Fruit fly (Drosophila melanogaster) whole organism, embryonic: ENCODE data around the gene dome.

ENCODE experiments used
- ATbp ChIP-seq: fragments of 200-800 bp; sonication (Bioruptor generic); optimal IDR thresholded peaks from 2 replicates; lab custom pipeline; 2017; ENCODE audit warnings: missing biosample characterization, mild to moderate bottlenecking, missing genetic modification characterization, missing genetic modification reagents
- Awh ChIP-seq: fragments of 200-800 bp; sonication (Bioruptor generic); IDR thresholded peaks from 2 replicates; pipeline ENCODE4, ENCODE4 v1.3.6; 2022; ENCODE audit warnings: missing biosample characterization, missing genetic modification characterization
- CG1024 ChIP-seq: fragments of 200-800 bp; sonication (Bioruptor generic); IDR thresholded peaks from 2 replicates; pipeline ENCODE4 v1.3.6; 2022; ENCODE audit warnings: missing biosample characterization, missing genetic modification characterization
- CG10321 ChIP-seq: fragments of 200-800 bp; sonication (Bioruptor generic); IDR thresholded peaks from 2 replicates; pipeline ENCODE4 v1.3.6; 2022; ENCODE audit warnings: missing biosample characterization, missing genetic modification characterization
- CG12769 ChIP-seq: fragments of 200-800 bp; sonication (Bioruptor generic); optimal IDR thresholded peaks from 2 replicates; lab custom pipeline; 2019; ENCODE audit warnings: missing biosample characterization, mild to moderate bottlenecking, missing genetic modification characterization, moderate library complexity
- CG14014 ChIP-seq: fragments of 200-800 bp; sonication (Bioruptor generic); IDR thresholded peaks from 2 replicates; pipeline ENCODE4 v1.3.6; 2022; ENCODE audit warnings: missing biosample characterization, missing genetic modification characterization
- CG15601 ChIP-seq: fragments of 200-800 bp; sonication (Bioruptor generic); optimal IDR thresholded peaks from 3 replicates; lab custom pipeline; 2019; ENCODE audit warnings: missing biosample characterization, mild to moderate bottlenecking, missing genetic modification characterization, moderate library complexity
- CG17328 ChIP-seq: fragments of 200-800 bp; sonication (Bioruptor generic); IDR thresholded peaks from 2 replicates; pipeline ENCODE4 v1.3.6; 2022; ENCODE audit warnings: missing biosample characterization, missing genetic modification characterization
- CG18262 ChIP-seq: fragments of 200-800 bp; optimal IDR thresholded peaks from 3 replicates; lab custom pipeline; 2019; ENCODE audit warnings: missing biosample characterization, mild to moderate bottlenecking, missing genetic modification characterization, moderate library complexity
- CG18476 ChIP-seq: fragments of 200-800 bp; sonication (Bioruptor generic); optimal IDR thresholded peaks from 2 replicates; lab custom pipeline; 2016; ENCODE audit warnings: missing biosample characterization, mild to moderate bottlenecking, missing genetic modification characterization
- CG2889 ChIP-seq: fragments of 200-800 bp; sonication (Bioruptor generic); IDR thresholded peaks from 3 replicates; pipeline ENCODE4 v1.3.6; 2022; ENCODE audit warnings: missing biosample characterization, missing genetic modification characterization
- CG30431 ChIP-seq: fragments of 200-800 bp; sonication (Bioruptor generic); optimal IDR thresholded peaks from 2 replicates; lab custom pipeline; 2017; ENCODE audit warnings: missing biosample characterization, missing genetic modification characterization
- CG32532 ChIP-seq: fragments of 200-800 bp; sonication (Bioruptor generic); IDR thresholded peaks from 2 replicates; pipeline ENCODE4 v1.3.6; 2022; ENCODE audit warnings: missing biosample characterization, missing genetic modification characterization
- CG32767 ChIP-seq: fragments of 200-800 bp; sonication (Bioruptor generic); IDR thresholded peaks from 2 replicates; pipeline ENCODE4 v1.3.6; 2022; ENCODE audit warnings: missing biosample characterization, missing genetic modification characterization
- CG3281 ChIP-seq: fragments of 200-800 bp; sonication (Bioruptor generic); optimal IDR thresholded peaks from 3 replicates; lab custom pipeline; 2017; ENCODE audit warnings: missing biosample characterization, mild to moderate bottlenecking, missing genetic modification characterization
- CG33213 ChIP-seq: fragments of 200-800 bp; sonication (Bioruptor generic); optimal IDR thresholded peaks from 3 replicates; lab custom pipeline; 2016; ENCODE audit warnings: missing biosample characterization, missing genetic modification characterization
- CG3995 ChIP-seq: fragments of 200-800 bp; sonication (Bioruptor generic); optimal IDR thresholded peaks from 3 replicates; lab custom pipeline; 2016; ENCODE audit warnings: missing biosample characterization, missing genetic modification characterization
- CG6254 ChIP-seq: fragments of 200-800 bp; sonication (Bioruptor generic); optimal IDR thresholded peaks from 3 replicates; lab custom pipeline; 2017; ENCODE audit warnings: mild to moderate bottlenecking, missing biosample characterization, missing genetic modification reagents, missing genetic modification characterization
- CG6765 ChIP-seq: fragments of 200-800 bp; sonication (Bioruptor generic); optimal IDR thresholded peaks from 3 replicates; lab custom pipeline; 2017; ENCODE audit warnings: missing biosample characterization, mild to moderate bottlenecking, missing genetic modification characterization
- CG8089 ChIP-seq: fragments of 200-800 bp; sonication (Bioruptor generic); optimal IDR thresholded peaks from 3 replicates; lab custom pipeline; 2016; ENCODE audit warnings: missing biosample characterization, missing genetic modification characterization
- CG8765 ChIP-seq: fragments of 200-800 bp; sonication (Bioruptor generic); IDR thresholded peaks from 2 replicates; pipeline ENCODE4 v1.3.6; 2022; ENCODE audit warnings: missing biosample characterization, missing genetic modification characterization
- CG9817 ChIP-seq: fragments of 200-800 bp; sonication (Bioruptor generic); optimal IDR thresholded peaks from 2 replicates; lab custom pipeline; 2018; ENCODE audit warnings: missing biosample characterization, mild to moderate bottlenecking, missing genetic modification characterization, moderate library complexity
- D19B ChIP-seq: fragments of 200-800 bp; sonication (Bioruptor generic); optimal IDR thresholded peaks from 2 replicates; lab custom pipeline; 2017; ENCODE audit warnings: missing biosample characterization, mild to moderate bottlenecking, missing genetic modification characterization
- Dbx ChIP-seq: fragments of 200-800 bp; sonication (Bioruptor generic); IDR thresholded peaks from 3 replicates; pipeline ENCODE4 v1.3.6; 2022; ENCODE audit warnings: missing biosample characterization, missing genetic modification characterization
- E2f2 ChIP-seq: fragments of 200-800 bp; sonication (Bioruptor generic); IDR thresholded peaks from 2 replicates; pipeline ENCODE4 v1.3.6; 2022; ENCODE audit warnings: missing biosample characterization, missing genetic modification characterization
- Fer3 ChIP-seq: fragments of 200-800 bp; sonication (Bioruptor generic); optimal IDR thresholded peaks from 2 replicates; lab custom pipeline; 2018; ENCODE audit warnings: missing biosample characterization, mild to moderate bottlenecking, missing genetic modification characterization, moderate library complexity
- Hand ChIP-seq: fragments of 200-800 bp; sonication (Bioruptor generic); optimal IDR thresholded peaks from 2 replicates; lab custom pipeline; 2017; ENCODE audit warnings: mild to moderate bottlenecking, missing biosample characterization, missing genetic modification reagents, missing genetic modification characterization
- Hey ChIP-seq: fragments of 200-800 bp; sonication (Bioruptor generic); optimal IDR thresholded peaks from 3 replicates; lab custom pipeline; 2018; ENCODE audit warnings: missing biosample characterization, mild to moderate bottlenecking, missing genetic modification characterization
- Hr3 ChIP-seq: fragments of 200-800 bp; sonication (Bioruptor generic); optimal IDR thresholded peaks from 3 replicates; lab custom pipeline; 2016; ENCODE audit warnings: missing biosample characterization, missing genetic modification characterization
- Lim3 ChIP-seq: fragments of 200-800 bp; sonication (Bioruptor generic); IDR thresholded peaks from 2 replicates; pipeline ENCODE4 v1.3.6; 2022; ENCODE audit warnings: missing biosample characterization, missing genetic modification characterization
- Oli ChIP-seq: fragments of 200-800 bp; sonication (Bioruptor generic); optimal IDR thresholded peaks from 2 replicates; lab custom pipeline; 2018; ENCODE audit warnings: missing biosample characterization, mild to moderate bottlenecking, missing genetic modification characterization, moderate library complexity
- Opbp ChIP-seq: fragments of 200-800 bp; sonication (Bioruptor generic); IDR thresholded peaks from 3 replicates; pipeline ENCODE4 v1.3.6; 2022; ENCODE audit warnings: missing biosample characterization, missing genetic modification characterization; ENCODE audit not compliant: partially characterized antibody
- TFAM ChIP-seq: fragments of 200-800 bp; sonication (Bioruptor generic); optimal IDR thresholded peaks from 2 replicates; lab custom pipeline; 2017; ENCODE audit warnings: missing biosample characterization, missing genetic modification characterization, inconsistent platforms
- Taf1 ChIP-seq: fragments of 200-800 bp; sonication (Bioruptor generic); IDR thresholded peaks from 2 replicates; pipeline ENCODE4 v1.3.6; 2022; ENCODE audit warnings: missing biosample characterization, missing genetic modification characterization
- Trl ChIP-seq, 3 experiments: fragments of >200 bp in 2 of 3; fragments of 200-800 bp in 1 of 3; sonication (Bioruptor generic) in 1 of 3; optimal IDR thresholded peaks; 2 replicates in 1 of 3; 3 replicates in 2 of 3; lab custom pipeline; 2016 to 2017; ENCODE audit warnings: missing biosample characterization in 1 of 3, missing genetic modification characterization in 1 of 3
- amos ChIP-seq: fragments of 200-800 bp; sonication (Bioruptor generic); IDR thresholded peaks from 2 replicates; pipeline ENCODE4 v1.3.6; 2022; ENCODE audit warnings: missing biosample characterization, missing genetic modification characterization; ENCODE audit not compliant: partially characterized antibody
- ash1 ChIP-seq: fragments of 200-800 bp; sonication (Bioruptor generic); optimal IDR thresholded peaks from 2 replicates; lab custom pipeline; 2018; ENCODE audit warnings: missing biosample characterization, mild to moderate bottlenecking, missing genetic modification characterization
- ci ChIP-seq: fragments of 200-800 bp; sonication (Bioruptor generic); IDR thresholded peaks from 3 replicates; pipeline ENCODE4 v1.3.6; 2022; ENCODE audit warnings: missing biosample characterization, missing genetic modification characterization
- cwo ChIP-seq: fragments of 200-800 bp; sonication (Bioruptor generic); optimal IDR thresholded peaks from 3 replicates; lab custom pipeline; 2017; ENCODE audit warnings: missing biosample characterization, missing genetic modification characterization, mild to moderate bottlenecking, moderate library complexity, missing genetic modification reagents
- dati ChIP-seq: fragments of 200-800 bp; sonication (Bioruptor generic); IDR thresholded peaks from 2 replicates; pipeline ENCODE4 v1.3.6; 2022; ENCODE audit warnings: missing biosample characterization, missing genetic modification characterization
- eve ChIP-seq, 2 experiments: fragments of >200 bp; optimal IDR thresholded peaks; 2 replicates each; lab custom pipeline; 2017; ENCODE audit warnings: missing biosample characterization in 2 of 2, missing genetic modification characterization in 2 of 2
- grn ChIP-seq: fragments of 200-800 bp; sonication (Bioruptor generic); optimal IDR thresholded peaks from 3 replicates; lab custom pipeline; 2017; ENCODE audit warnings: missing biosample characterization, missing genetic modification characterization
- jumu ChIP-seq: fragments of 200-800 bp; sonication (Bioruptor generic); optimal IDR thresholded peaks from 3 replicates; lab custom pipeline; 2016; ENCODE audit warnings: missing biosample characterization, missing genetic modification characterization
- onecut ChIP-seq: fragments of 200-800 bp; sonication (Bioruptor generic); IDR thresholded peaks from 2 replicates; pipeline ENCODE4 v1.3.6; 2022; ENCODE audit warnings: missing biosample characterization, missing genetic modification characterization
- prd ChIP-seq, 3 experiments: fragments of >200 bp in 2 of 3; fragments of 200-800 bp in 1 of 3; sonication (Bioruptor generic) in 1 of 3; optimal IDR thresholded peaks in 2 of 3; IDR thresholded peaks in 1 of 3; 2 replicates in 2 of 3; 3 replicates in 1 of 3; pipeline versions ENCODE4 v1.3.6 to Lab custom; 2017 to 2022; ENCODE audit warnings: missing biosample characterization in 1 of 3, missing genetic modification characterization in 1 of 3
- ranshi ChIP-seq: fragments of 200-800 bp; sonication (Bioruptor generic); IDR thresholded peaks from 2 replicates; pipeline ENCODE4 v1.3.6; 2022; ENCODE audit warnings: missing biosample characterization, missing genetic modification characterization
- slou ChIP-seq: fragments of 200-800 bp; sonication (Bioruptor generic); optimal IDR thresholded peaks from 3 replicates; lab custom pipeline; 2016; ENCODE audit warnings: missing biosample characterization, missing genetic modification characterization
- tgo ChIP-seq: fragments of 200-800 bp; sonication (Bioruptor generic); IDR thresholded peaks from 3 replicates; pipeline ENCODE4 v1.3.6; 2022; ENCODE audit warnings: missing biosample characterization, missing genetic modification characterization

dome gene

DNA sequence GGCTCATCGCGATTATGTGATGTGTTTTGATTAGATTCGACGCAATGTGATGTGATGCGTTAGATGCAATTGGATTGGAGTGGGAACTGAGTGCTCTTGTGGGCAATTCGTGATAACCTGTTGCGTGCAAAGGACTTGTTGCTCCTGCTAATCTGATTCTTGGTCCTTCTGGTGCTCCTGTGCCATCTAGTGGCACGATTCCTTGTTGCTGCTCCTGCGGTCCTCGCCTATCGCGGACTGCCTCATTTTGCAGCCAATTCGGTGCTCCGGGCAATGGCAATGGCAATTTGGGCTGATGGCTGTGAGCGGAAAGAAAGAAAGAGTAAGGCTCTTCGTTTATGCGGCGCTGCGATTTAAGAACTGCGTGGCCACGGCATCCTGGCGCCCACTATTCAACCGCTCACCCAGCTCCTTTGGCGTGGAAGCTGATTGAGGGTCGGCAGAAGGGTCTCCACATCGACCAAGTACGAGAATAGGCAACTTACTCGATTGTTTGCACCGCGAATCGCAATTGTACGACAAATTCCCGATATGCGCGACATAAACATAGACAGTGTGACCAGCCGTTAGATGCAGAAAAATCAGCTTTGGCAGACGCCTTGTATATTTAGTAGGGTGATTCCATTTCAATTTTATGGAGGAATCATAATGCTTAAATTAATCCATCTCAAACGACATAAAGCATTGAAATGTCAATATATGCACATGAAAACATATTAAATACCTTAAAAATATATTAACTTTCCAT is 9.8 kb upstream of the dome start, which contains the start of gene Mer (continued):
- peak; percentile 75 for TF ChIP-seq CG18476 (GFP tag; lab: Kevin White, UChicago)
- TF ChIP-seq TFAM, result peak; percentile 11
- peak; percentile 51 for TF ChIP-seq CG6254 (GFP tag; lab: Kevin White, UChicago)
- peak; percentile 94 for TF ChIP-seq CG12769 (tag; lab: Kevin White, UChicago)
- TF ChIP-seq Taf1 (GFP tag; lab: Robert Waterston, UW), result peak; percentile 69
- TF ChIP-seq CG32532, result peak; percentile 89
- TF ChIP-seq CG15601 (tag; lab: Kevin White, UChicago), result peak; percentile 63
- TF ChIP-seq CG3995 (GFP tag; lab: Kevin White, UChicago), result peak; percentile 44
- peak; percentile 49; the same call in 1 of the 2 replicates for TF ChIP-seq CG1024
- TF ChIP-seq Fer3 (tag; lab: Kevin White, UChicago), result peak; percentile 81
- TF ChIP-seq Hr3 (GFP tag; lab: Kevin White, UChicago), result peak; percentile 65
- peak; percentile 86 for TF ChIP-seq ranshi (GFP tag; lab: Robert Waterston, UW)
- peak; percentile 77 for TF ChIP-seq D19B (GFP tag; lab: Kevin White, UChicago)
- TF ChIP-seq Awh, result peak; percentile 79
- peak; percentile 77 for TF ChIP-seq cwo (GFP tag; lab: Kevin White, UChicago)
- peak; percentile 78 for TF ChIP-seq onecut (GFP tag; lab: Robert Waterston, UW)
- TF ChIP-seq CG8765 (GFP tag; lab: Robert Waterston, UW), result peak; percentile 33; the same call in 1 of the 2 replicates
- TF ChIP-seq CG3281, result peak; percentile 90
- TF ChIP-seq Opbp (GFP tag; lab: Robert Waterston, UW), result no peak
- peak; percentile 76 for TF ChIP-seq CG33213 (GFP tag; lab: Kevin White, UChicago)
- no peak for TF ChIP-seq Trl (optimal IDR thresholded peaks at IDR 0.05; lab: Kevin White, UChicago)
- peak; percentile 89 for TF ChIP-seq Trl (GFP tag; optimal IDR thresholded peaks at IDR 0.05; lab: Kevin White, UChicago)
- peak; percentile 63; the same call in 1 of the 2 replicates for TF ChIP-seq E2f2 (GFP tag; lab: Robert Waterston, UW)
- TF ChIP-seq dati (GFP tag; lab: Robert Waterston, UW), result peak; percentile 63; the same call in 1 of the 2 replicates
- TF ChIP-seq ci, result peak; percentile 89
- no peak for TF ChIP-seq amos (GFP tag; lab: Robert Waterston, UW)
- peak; percentile 71 for TF ChIP-seq CG8089 (GFP tag; lab: Kevin White, UChicago)
- peak; percentile 76 for TF ChIP-seq CG14014 (GFP tag; lab: Robert Waterston, UW)
- TF ChIP-seq CG9817, result peak; percentile 78
- TF ChIP-seq Oli (tag; lab: Kevin White, UChicago), result peak; percentile 76
- no peak for TF ChIP-seq Lim3 (GFP tag; lab: Robert Waterston, UW)
- no peak for TF ChIP-seq Hey
- TF ChIP-seq CG17328 (GFP tag; lab: Robert Waterston, UW), result peak; percentile 75
- peak; percentile 84 for TF ChIP-seq CG18262 (tag; lab: Kevin White, UChicago)
- TF ChIP-seq eve (GFP tag; optimal IDR thresholded peaks at IDR 0.05; lab: Kevin White, UChicago), result no peak
- peak; percentile 85 for TF ChIP-seq jumu
- peak; percentile 79 for TF ChIP-seq tgo (GFP tag; lab: Robert Waterston, UW)
- peak; percentile 73 for TF ChIP-seq ATbp (GFP tag; lab: Kevin White, UChicago)
- TF ChIP-seq slou, result peak; percentile 59
- TF ChIP-seq Dbx (GFP tag; lab: Robert Waterston, UW), result peak; percentile 80; the same call in 2 of the 3 replicates
- peak; percentile 65; the same call in 2 of the 3 replicates for TF ChIP-seq CG2889 (GFP tag; lab: Robert Waterston, UW)
- TF ChIP-seq grn, result no peak
- TF ChIP-seq prd (optimal IDR thresholded peaks at IDR 0.05; lab: Kevin White, UChicago), result no peak
- TF ChIP-seq prd (GFP tag; IDR thresholded peaks at IDR 0.05; lab: Robert Waterston, UW), result peak; percentile 86
- peak; percentile 30; the same call in 1 of the 2 replicates for TF ChIP-seq CG10321 (GFP tag; lab: Robert Waterston, UW)
- TF ChIP-seq CG32767, result peak; percentile 90
- TF ChIP-seq ash1 (GFP tag; lab: Kevin White, UChicago), result peak; percentile 33
- TF ChIP-seq CG6765 (GFP tag; lab: Kevin White, UChicago), result peak; percentile 78
- peak; percentile 67 for TF ChIP-seq CG30431
- peak; percentile 80 for TF ChIP-seq Hand (GFP tag; lab: Kevin White, UChicago)
